Worm (Caenorhabditis elegans) whole organism, L2 larva: ENCODE measurements around the gene acl-14.

Experiments used
- elt-3 ChIP-seq: sonication (generic microtip); optimal IDR thresholded peaks from 2 replicates; lab custom pipeline; 2017; ENCODE audit warnings: missing biosample characterization, missing genetic modification characterization
- fos-1 ChIP-seq: fragments of 150-350 bp; optimal IDR thresholded peaks from 2 replicates; lab custom pipeline; 2014; ENCODE audit warnings: missing biosample characterization, missing genetic modification characterization
- lin-39 ChIP-seq: fragments of 150-350 bp; optimal IDR thresholded peaks from 2 replicates; lab custom pipeline; 2014; ENCODE audit warnings: missing biosample characterization, missing genetic modification reagents, missing genetic modification characterization
- nhr-6 ChIP-seq: fragments of 150-350 bp; optimal IDR thresholded peaks from 2 replicates; lab custom pipeline; 2014; ENCODE audit warnings: missing biosample characterization, missing genetic modification characterization
- snpc-4 ChIP-seq: fragments of 150-350 bp; optimal IDR thresholded peaks from 2 replicates; lab custom pipeline; 2014; ENCODE audit warnings: missing biosample characterization, missing genetic modification characterization
- unc-39 ChIP-seq: fragments of 150-350 bp; optimal IDR thresholded peaks from 2 replicates; lab custom pipeline; 2014; ENCODE audit warnings: missing biosample characterization, missing genetic modification characterization

DNA sequence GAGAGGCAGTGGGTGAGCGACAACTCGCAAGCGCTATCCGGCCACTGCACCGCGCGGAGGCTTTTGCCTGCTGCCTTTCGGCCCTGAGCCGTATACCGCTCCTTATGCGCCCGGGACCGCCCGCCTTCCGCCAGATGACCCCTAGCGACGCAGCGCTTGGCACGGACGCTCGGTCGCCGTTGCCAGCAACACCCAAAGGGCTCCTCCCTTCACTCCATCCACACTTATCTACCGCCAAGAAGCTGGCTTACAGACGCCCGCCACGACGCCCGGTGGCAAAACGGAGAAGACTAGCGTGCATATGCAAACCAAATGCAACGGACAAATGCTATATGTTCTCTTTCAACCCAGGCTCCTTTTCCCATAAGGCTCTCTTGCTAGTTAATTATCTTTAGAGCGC lies 40.1 kb downstream of the acl-14 start:
- TF ChIP-seq lin-39 (no peak), unc-39 (tag; lab: Kevin White, UChicago) (no peak), snpc-4 (tag; lab: Kevin White, UChicago) (no peak), nhr-6 (tag; lab: Kevin White, UChicago) (no peak), elt-3 (tag; lab: Kevin White, UChicago) (no peak), fos-1 (tag; lab: Kevin White, UChicago) (no peak)
